Worm (Caenorhabditis elegans) whole organism, early embryonic: ENCODE results near the gene F26F12.5.

Source experiments
- B0310.2 ChIP-seq: sonication (generic microtip); optimal IDR thresholded peaks from 2 replicates; lab custom pipeline; 2016; ENCODE audit warnings: mild to moderate bottlenecking, missing genetic modification characterization, missing compliant biosample characterization
- F13C5.2 ChIP-seq: sonication (generic microtip); optimal IDR thresholded peaks from 2 replicates; lab custom pipeline; 2017; ENCODE audit warnings: mild to moderate bottlenecking, missing genetic modification characterization, inconsistent platforms, missing compliant biosample characterization
- aly-1 ChIP-seq: sonication (generic microtip); optimal IDR thresholded peaks from 2 replicates; lab custom pipeline; 2016; ENCODE audit warnings: missing genetic modification characterization, missing compliant biosample characterization
- ama-1 ChIP-seq: fragments of 150-350 bp; optimal IDR thresholded peaks from 2 replicates; lab custom pipeline; 2014
- ceh-13 ChIP-seq: fragments of 200-800 bp; sonication (Bioruptor generic); optimal IDR thresholded peaks from 2 replicates; lab custom pipeline; 2018; ENCODE audit warnings: mild to moderate bottlenecking, missing genetic modification characterization, missing compliant biosample characterization
- ceh-36 ChIP-seq: sonication (generic microtip); optimal IDR thresholded peaks from 2 replicates; lab custom pipeline; 2016; ENCODE audit warnings: missing genetic modification characterization, inconsistent platforms, missing compliant biosample characterization
- ets-7 ChIP-seq: sonication (generic microtip); optimal IDR thresholded peaks from 2 replicates; lab custom pipeline; 2016; ENCODE audit warnings: missing genotype, missing genetic modification characterization, missing compliant biosample characterization
- flt-1 ChIP-seq: fragments of 200-800 bp; sonication (Bioruptor generic); IDR thresholded peaks from 2 replicates; pipeline ENCODE4 v1.3.6; 2022; ENCODE audit warnings: missing genetic modification characterization, missing compliant biosample characterization
- hmbx-1 ChIP-seq: sonication (generic microtip); optimal IDR thresholded peaks from 2 replicates; lab custom pipeline; 2016; ENCODE audit warnings: mild to moderate bottlenecking, missing genetic modification characterization, missing compliant biosample characterization
- hmg-4 ChIP-seq: fragments of 200-800 bp; sonication (Bioruptor generic); optimal IDR thresholded peaks from 2 replicates; lab custom pipeline; 2018; ENCODE audit warnings: mild to moderate bottlenecking, missing genetic modification characterization, missing compliant biosample characterization
- hnd-1 ChIP-seq: sonication (generic microtip); optimal IDR thresholded peaks from 2 replicates; lab custom pipeline; 2016; ENCODE audit warnings: missing genetic modification characterization, missing compliant biosample characterization
- pes-1 ChIP-seq: fragments of 200-800 bp; sonication (Bioruptor generic); IDR thresholded peaks from 2 replicates; pipeline ENCODE4 v1.3.6; 2022; ENCODE audit warnings: missing genetic modification reagents, missing genetic modification characterization, missing compliant biosample characterization
- scrt-1 ChIP-seq: fragments of 200-800 bp; sonication (Bioruptor generic); IDR thresholded peaks from 2 replicates; pipeline ENCODE4 v1.3.6; 2022; ENCODE audit warnings: missing genetic modification characterization, missing compliant biosample characterization
- sea-1 ChIP-seq: fragments of 200-800 bp; sonication (Bioruptor generic); conservative IDR thresholded peaks from 2 replicates; pipeline ENCODE4 v1.3.6; 2022; ENCODE audit warnings: missing genetic modification characterization, missing compliant biosample characterization
- tbx-11 ChIP-seq: fragments of 200-800 bp; sonication (Bioruptor generic); IDR thresholded peaks from 2 replicates; pipeline ENCODE4 v1.3.6; 2022; ENCODE audit warnings: missing genetic modification characterization, missing compliant biosample characterization
- tbx-37 ChIP-seq: fragments of 200-800 bp; sonication (Bioruptor generic); conservative IDR thresholded peaks from 2 replicates; pipeline ENCODE4 v1.3.6; 2022; ENCODE audit warnings: missing genetic modification reagents, missing genetic modification characterization, missing compliant biosample characterization
- tra-4 ChIP-seq: sonication (generic microtip); optimal IDR thresholded peaks from 2 replicates; lab custom pipeline; 2017; ENCODE audit warnings: missing genetic modification characterization, missing compliant biosample characterization

F26F12.5 gene

ce11 chrV:5869227-5869626, 4.2 kb upstream of the F26F12.5 start, which contains the start of gene F26F12.4:
TSS of gene F26F12.4 (minus strand) at chrV:5869327.
- TF ChIP-seq sea-1 (GFP tag; lab: Robert Waterston, UW) (no peak), hnd-1 (tag; lab: Kevin White, UChicago) (no peak), flt-1 (GFP tag; lab: Robert Waterston, UW) (no peak), tbx-11 (GFP tag; lab: Robert Waterston, UW) (no peak), tbx-37 (GFP tag; lab: Robert Waterston, UW) (no peak), F13C5.2 (tag; lab: Kevin White, UChicago) (no peak), hmbx-1 (no peak), pes-1 (GFP tag; lab: Robert Waterston, UW) (no peak), ceh-36 (tag; lab: Kevin White, UChicago) (no peak), aly-1 (no peak), scrt-1 (GFP tag; lab: Robert Waterston, UW) (no peak), ets-7 (tag; lab: Kevin White, UChicago) (no peak), tra-4 (tag; lab: Kevin White, UChicago) (no peak)

ce11 chrV:5862479-5863188, 2.4 kb downstream of the F26F12.5 start, which contains the start of gene F26F12.8:
TSS of gene F26F12.8 (minus strand) at chrV:5862529.
- no peak for TF ChIP-seq pes-1 (GFP tag; lab: Robert Waterston, UW)
- no peak for TF ChIP-seq ceh-13 (GFP tag; lab: Kevin White, UChicago)
- no peak for TF ChIP-seq sea-1 (GFP tag; lab: Robert Waterston, UW)
- no peak for TF ChIP-seq hnd-1 (tag; lab: Kevin White, UChicago)
- no peak for TF ChIP-seq aly-1
- TF ChIP-seq flt-1 (GFP tag; lab: Robert Waterston, UW): no peak
- TF ChIP-seq hmbx-1: no peak

- TF ChIP-seq ama-1 (lab: Kevin White, UChicago): no peak
- TF ChIP-seq pes-1 (GFP tag; lab: Robert Waterston, UW): no peak
- no peak for TF ChIP-seq sea-1 (GFP tag; lab: Robert Waterston, UW)
- no peak for TF ChIP-seq tra-4 (tag; lab: Kevin White, UChicago)
- no peak for TF ChIP-seq ceh-13 (GFP tag; lab: Kevin White, UChicago)
- no peak for TF ChIP-seq tbx-11 (GFP tag; lab: Robert Waterston, UW)
- no peak for TF ChIP-seq hnd-1 (tag; lab: Kevin White, UChicago)
- no peak for TF ChIP-seq tbx-37 (GFP tag; lab: Robert Waterston, UW)
- no peak for TF ChIP-seq aly-1
- no peak for TF ChIP-seq scrt-1 (GFP tag; lab: Robert Waterston, UW)
- no peak for TF ChIP-seq hmg-4 (GFP tag; lab: Kevin White, UChicago)
- no peak for TF ChIP-seq flt-1 (GFP tag; lab: Robert Waterston, UW)
- TF ChIP-seq hmbx-1: no peak
- TF ChIP-seq B0310.2: no peak
- no peak for TF ChIP-seq ceh-36 (tag; lab: Kevin White, UChicago)
- TF ChIP-seq ets-7 (tag; lab: Kevin White, UChicago): no peak
- TF ChIP-seq F13C5.2 (tag; lab: Kevin White, UChicago): no peak
Observed at ce11 chrV:5852084-5852483, 12.9 kb downstream of the F26F12.5 start.

ce11 chrV:5851631-5852030, 13.4 kb downstream of the F26F12.5 start:
- TF ChIP-seq tbx-37 (GFP tag; lab: Robert Waterston, UW): no peak
- TF ChIP-seq ama-1 (lab: Kevin White, UChicago): no peak
- TF ChIP-seq ets-7 (tag; lab: Kevin White, UChicago): no peak
- no peak for TF ChIP-seq sea-1 (GFP tag; lab: Robert Waterston, UW)
- TF ChIP-seq tra-4 (tag; lab: Kevin White, UChicago): no peak
- TF ChIP-seq pes-1 (GFP tag; lab: Robert Waterston, UW): no peak

- TF ChIP-seq flt-1 (GFP tag; lab: Robert Waterston, UW): no peak
- no peak for TF ChIP-seq ama-1 (lab: Kevin White, UChicago)
- TF ChIP-seq hmg-4 (GFP tag; lab: Kevin White, UChicago): no peak
- no peak for TF ChIP-seq scrt-1 (GFP tag; lab: Robert Waterston, UW)
- TF ChIP-seq sea-1 (GFP tag; lab: Robert Waterston, UW): no peak
- no peak for TF ChIP-seq tra-4 (tag; lab: Kevin White, UChicago)
- TF ChIP-seq hnd-1 (tag; lab: Kevin White, UChicago): no peak
- no peak for TF ChIP-seq aly-1
- no peak for TF ChIP-seq ets-7 (tag; lab: Kevin White, UChicago)
- no peak for TF ChIP-seq tbx-11 (GFP tag; lab: Robert Waterston, UW)
- TF ChIP-seq pes-1 (GFP tag; lab: Robert Waterston, UW): no peak
- no peak for TF ChIP-seq tbx-37 (GFP tag; lab: Robert Waterston, UW)
Observed at ce11 chrV:5850671-5851070, 14.3 kb downstream of the F26F12.5 start.

ce11 chrV:5848015-5848609, 16.9 kb downstream of the F26F12.5 start:
- TF ChIP-seq pes-1 (GFP tag; lab: Robert Waterston, UW): no peak
- no peak for TF ChIP-seq ceh-13 (GFP tag; lab: Kevin White, UChicago)
- TF ChIP-seq hnd-1 (tag; lab: Kevin White, UChicago): no peak
- no peak for TF ChIP-seq tra-4 (tag; lab: Kevin White, UChicago)
- no peak for TF ChIP-seq flt-1 (GFP tag; lab: Robert Waterston, UW)
- no peak for TF ChIP-seq F13C5.2 (tag; lab: Kevin White, UChicago)

- TF ChIP-seq aly-1: peak; percentile 31
- TF ChIP-seq pes-1 (GFP tag; lab: Robert Waterston, UW): no peak
- TF ChIP-seq ets-7 (tag; lab: Kevin White, UChicago): no peak
- no peak for TF ChIP-seq F13C5.2 (tag; lab: Kevin White, UChicago)
- no peak for TF ChIP-seq tbx-37 (GFP tag; lab: Robert Waterston, UW)
- no peak for TF ChIP-seq B0310.2
- no peak for TF ChIP-seq ceh-36 (tag; lab: Kevin White, UChicago)
- peak; percentile 41 for TF ChIP-seq hmg-4 (GFP tag; lab: Kevin White, UChicago)
- TF ChIP-seq ama-1 (lab: Kevin White, UChicago): no peak
Observed at ce11 chrV:5846729-5847128, 18.3 kb downstream of the F26F12.5 start.
